Fruit fly (Drosophila melanogaster) whole organism, wandering third instar larva: ENCODE measurements around the gene nes.

ENCODE experiments used
- Abd-B ChIP-seq: fragments of >200 bp; optimal IDR thresholded peaks from 2 replicates; lab custom pipeline; 2017; ENCODE audit warnings: missing biosample characterization, missing genetic modification characterization
- GATAd ChIP-seq: sonication (Bioruptor generic); optimal IDR thresholded peaks from 2 replicates; lab custom pipeline; 2016; ENCODE audit warnings: missing biosample characterization, missing genetic modification characterization
- Sp1 ChIP-seq: fragments of 200-800 bp; sonication (Bioruptor generic); optimal IDR thresholded peaks from 3 replicates; lab custom pipeline; 2019; ENCODE audit warnings: missing biosample characterization, mild to moderate bottlenecking, missing genetic modification characterization, moderate library complexity
- br ChIP-seq: fragments of 200-800 bp; sonication (Bioruptor generic); optimal IDR thresholded peaks from 2 replicates; lab custom pipeline; 2016; ENCODE audit warnings: missing biosample characterization, missing genetic modification characterization
- h ChIP-seq: fragments of 200-800 bp; sonication (Bioruptor generic); optimal IDR thresholded peaks from 3 replicates; lab custom pipeline; 2016; ENCODE audit warnings: missing biosample characterization, mild to moderate bottlenecking, missing genetic modification characterization
- jim ChIP-seq: fragments of 175-275, 200-325 bp; sonication (Bioruptor generic); optimal IDR thresholded peaks from 2 replicates; lab custom pipeline; 2016; ENCODE audit warnings: missing biosample characterization, mild to moderate bottlenecking, missing genetic modification characterization
- lola ChIP-seq: fragments of >200 bp; optimal IDR thresholded peaks from 2 replicates; lab custom pipeline; 2017; ENCODE audit warnings: missing biosample characterization, missing genetic modification characterization
- pan ChIP-seq: fragments of >200 bp; optimal IDR thresholded peaks from 2 replicates; lab custom pipeline; 2017
- psq ChIP-seq: fragments of 200-800 bp; sonication (Bioruptor generic); optimal IDR thresholded peaks from 3 replicates; lab custom pipeline; 2017; ENCODE audit warnings: missing biosample characterization, mild to moderate bottlenecking, missing genetic modification characterization, moderate library complexity
- sage ChIP-seq: fragments of 200-800 bp; sonication (Bioruptor generic); optimal IDR thresholded peaks from 2 replicates; lab custom pipeline; 2016; ENCODE audit warnings: missing biosample characterization, mild to moderate bottlenecking, missing genetic modification characterization

DNA sequence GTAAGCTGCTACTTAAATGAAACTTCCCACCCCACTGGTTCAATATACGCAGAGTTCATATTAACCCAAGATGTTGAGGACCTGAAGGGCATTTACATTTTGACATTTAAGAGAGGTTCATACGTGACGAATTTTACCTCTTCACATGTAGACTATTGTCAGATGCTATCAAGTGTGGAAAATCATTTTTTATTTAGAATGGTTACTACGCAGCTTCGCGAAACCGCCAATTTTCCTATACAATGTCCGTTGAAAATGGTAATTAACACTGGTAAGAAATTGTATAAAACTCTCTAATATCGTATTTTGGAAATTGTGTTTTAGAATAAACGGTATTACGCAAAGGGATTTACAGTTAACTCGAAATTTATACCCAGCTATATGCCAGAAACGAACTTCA lies 23.9 kb downstream of the nes start:
- TF ChIP-seq GATAd (GFP tag; lab: Kevin White, UChicago) = no peak
- no peak for TF ChIP-seq lola (GFP tag; lab: Kevin White, UChicago)
- no peak for TF ChIP-seq h (GFP tag; lab: Kevin White, UChicago)
- TF ChIP-seq psq (GFP tag; lab: Kevin White, UChicago) = no peak
- no peak for TF ChIP-seq Sp1
- no peak for TF ChIP-seq Abd-B (GFP tag; lab: Kevin White, UChicago)
- no peak for TF ChIP-seq pan (lab: Kevin White, UChicago)
- TF ChIP-seq br (GFP tag; lab: Kevin White, UChicago) = no peak
- TF ChIP-seq sage = no peak
- no peak for TF ChIP-seq jim (GFP tag; lab: Kevin White, UChicago)
